Worm (Caenorhabditis elegans): Measurements from ENCODE around the gene gap-2.
A peak's percentile ranks its signal among the peaks of the same experiment; 100 is the strongest.

Gene gap-2

DNA sequence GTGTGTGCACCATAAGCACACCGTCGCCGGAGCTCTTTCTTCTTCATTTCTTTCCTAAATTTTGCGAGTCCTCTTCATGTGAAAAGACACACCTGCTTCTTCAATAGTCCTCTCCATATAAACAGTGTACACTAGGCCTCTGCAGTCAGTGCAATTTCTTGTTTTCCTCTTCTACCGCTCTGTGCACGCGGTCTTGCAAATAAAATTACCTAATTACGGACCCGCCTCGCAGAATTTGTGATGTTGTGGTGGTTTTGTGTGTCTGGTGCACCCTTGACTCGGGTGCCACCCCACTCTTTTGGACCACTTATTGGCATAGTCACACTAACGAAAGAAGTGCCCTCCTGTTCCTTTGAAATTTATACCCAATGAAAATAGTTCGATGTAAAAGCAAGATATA, 37.7 kb downstream of the gap-2 start:
- TF ChIP-seq fkh-6 (tag; optimal IDR thresholded peaks at IDR 0.05), result no peak
- no peak for TF ChIP-seq ref-2 (tag; optimal IDR thresholded peaks at IDR 0.05)
- peak; percentile 56 for TF ChIP-seq ceh-31 (tag; optimal IDR thresholded peaks at IDR 0.05)
- TF ChIP-seq unc-42 (tag; optimal IDR thresholded peaks at IDR 0.05), result peak; percentile 97

- TF ChIP-seq ceh-9 (tag; optimal IDR thresholded peaks at IDR 0.05) (no peak), madf-2 (tag; optimal IDR thresholded peaks at IDR 0.05) (no peak), rnt-1 (tag; optimal IDR thresholded peaks at IDR 0.05) (no peak), nhr-11 (tag; optimal IDR thresholded peaks at IDR 0.05) (no peak), hlh-13 (GFP tag; optimal IDR thresholded peaks at IDR 0.05) (no peak), hlh-8 (tag; optimal IDR thresholded peaks at IDR 0.05) (no peak), C08G9.2 (tag; optimal IDR thresholded peaks at IDR 0.05) (no peak), tbx-2 (tag; optimal IDR thresholded peaks at IDR 0.05) (no peak), ceh-34 (tag; optimal IDR thresholded peaks at IDR 0.05) (no peak), eyg-1 (tag; optimal IDR thresholded peaks at IDR 0.05) (no peak), ceh-18 (tag; optimal IDR thresholded peaks at IDR 0.05) (no peak), C38D4.7 (GFP tag; optimal IDR thresholded peaks at IDR 0.05) (no peak)
These were observed 38.2 kb downstream of the gap-2 start for ce11 chrX:9510448-9510847.

- TF ChIP-seq ama-1 (optimal IDR thresholded peaks at IDR 0.05), result no peak
- no peak for TF ChIP-seq ceh-34 (tag; optimal IDR thresholded peaks at IDR 0.05)
- no peak for TF ChIP-seq pros-1 (tag; optimal IDR thresholded peaks at IDR 0.05)
- no peak for TF ChIP-seq ceh-18 (tag; optimal IDR thresholded peaks at IDR 0.05)
- TF ChIP-seq sox-2 (GFP tag; IDR thresholded peaks at IDR 0.05), result no peak
These were observed 40.2 kb downstream of the gap-2 start for ce11 chrX:9512457-9512856.

DNA sequence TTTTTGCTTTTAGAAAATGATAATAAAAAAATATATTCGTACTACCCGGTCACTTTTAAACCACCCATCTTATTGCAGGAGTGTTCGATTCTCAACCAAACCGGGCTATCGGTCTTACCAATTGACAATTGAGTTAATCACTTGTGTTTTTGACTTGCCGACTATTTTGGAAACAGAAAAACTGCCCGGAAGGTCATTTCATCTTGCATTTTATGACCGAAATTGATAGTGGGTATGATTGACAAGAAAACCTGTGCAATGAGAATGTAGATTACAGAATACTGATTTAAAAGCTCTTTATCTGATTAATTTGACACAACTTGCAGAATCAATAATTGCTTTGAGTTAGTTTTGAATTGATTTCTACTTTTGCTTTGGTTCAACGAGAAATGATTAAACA, 44.8 kb downstream of the gap-2 start, which contains the start of gene C07B5.2:
Gene C07B5.2, minus strand, starts transcription at position 101 of the 400 bp plus-strand sequence.
- no peak for TF ChIP-seq F13H6.1 (tag; optimal IDR thresholded peaks at IDR 0.05)
- TF ChIP-seq ceh-22 (tag; optimal IDR thresholded peaks at IDR 0.05), result no peak
- no peak for TF ChIP-seq nhr-11 (tag; optimal IDR thresholded peaks at IDR 0.05)
- no peak for TF ChIP-seq pha-4 (tag; optimal IDR thresholded peaks at IDR 0.05)
- TF ChIP-seq unc-42 (tag; optimal IDR thresholded peaks at IDR 0.05), result no peak
- TF ChIP-seq K09A11.1 (tag; optimal IDR thresholded peaks at IDR 0.05; ENCODE audit: insufficient read depth), result no peak
- no peak for TF ChIP-seq hlh-8 (tag; optimal IDR thresholded peaks at IDR 0.05)
- no peak for TF ChIP-seq fkh-6 (tag; optimal IDR thresholded peaks at IDR 0.05)
- TF ChIP-seq ceh-31 (tag; optimal IDR thresholded peaks at IDR 0.05), result no peak
- no peak for TF ChIP-seq pha-2 (tag; optimal IDR thresholded peaks at IDR 0.05)
- TF ChIP-seq mec-3 (tag; optimal IDR thresholded peaks at IDR 0.05; ENCODE audit: borderline replicate concordance), result no peak
- TF ChIP-seq ahr-1 (tag; optimal IDR thresholded peaks at IDR 0.05), result no peak
- TF ChIP-seq ceh-24 (tag; optimal IDR thresholded peaks at IDR 0.05), result no peak
- no peak for TF ChIP-seq nhr-232 (tag; optimal IDR thresholded peaks at IDR 0.05)
- no peak for TF ChIP-seq sdc-2 (tag; optimal IDR thresholded peaks at IDR 0.05)

- TF ChIP-seq gmeb-2 (tag; optimal IDR thresholded peaks at IDR 0.05) (no peak), nhr-232 (tag; optimal IDR thresholded peaks at IDR 0.05) (no peak), K09A11.1 (tag; optimal IDR thresholded peaks at IDR 0.05; ENCODE audit: insufficient read depth) (no peak), ahr-1 (tag; optimal IDR thresholded peaks at IDR 0.05) (no peak), hlh-15 (tag; optimal IDR thresholded peaks at IDR 0.05) (no peak), ztf-16 (tag; optimal IDR thresholded peaks at IDR 0.05) (no peak), ceh-19 (GFP tag; optimal IDR thresholded peaks at IDR 0.05) (no peak), Y22D7AL.16 (tag; optimal IDR thresholded peaks at IDR 0.05) (no peak), ceh-24 (tag; optimal IDR thresholded peaks at IDR 0.05) (no peak), dve-1 (tag; optimal IDR thresholded peaks at IDR 0.05) (no peak), npax-4 (tag; optimal IDR thresholded peaks at IDR 0.05) (no peak), tbx-7 (tag; optimal IDR thresholded peaks at IDR 0.05) (no peak), elt-2 (tag; optimal IDR thresholded peaks at IDR 0.05) (no peak), dmd-4 (tag; optimal IDR thresholded peaks at IDR 0.05; ENCODE audit: borderline replicate concordance) (no peak), ceh-45 (GFP tag; IDR thresholded peaks at IDR 0.05) (no peak), hlh-30 (tag; optimal IDR thresholded peaks at IDR 0.05; ENCODE audit: insufficient read depth) (no peak)
These were observed 46.4 kb downstream of the gap-2 start, which contains the start of gene C07B5.6 for ce11 chrX:9518719-9519118. C07B5.6 (plus strand) TSS chrX:9519019.

All from whole organism, late embryonic.